Worm (Caenorhabditis elegans) whole organism, L3 larva: ENCODE results near the gene pph-6.

ENCODE experiments used
- ZK546.5 ChIP-seq: sonication (generic microtip); optimal IDR thresholded peaks from 2 replicates; lab custom pipeline; 2017; ENCODE audit warnings: missing biosample characterization, missing genetic modification characterization
- ama-1 ChIP-seq: fragments of 150-350 bp; optimal IDR thresholded peaks from 2 replicates; lab custom pipeline; 2018
- egl-27 ChIP-seq: sonication (generic microtip); optimal IDR thresholded peaks from 4 replicates; lab custom pipeline; 2017; ENCODE audit warnings: missing biosample characterization, missing genetic modification reagents, missing genetic modification characterization
- nhr-11 ChIP-seq: fragments of 150-350 bp; optimal IDR thresholded peaks from 2 replicates; lab custom pipeline; 2014; ENCODE audit warnings: missing biosample characterization, missing genetic modification characterization
- nhr-28 ChIP-seq: fragments of 150-350 bp; optimal IDR thresholded peaks from 2 replicates; lab custom pipeline; 2014; ENCODE audit warnings: missing biosample characterization, missing genetic modification characterization
- pha-4 ChIP-seq: fragments of 150-350 bp; optimal IDR thresholded peaks from 2 replicates; lab custom pipeline; 2014; ENCODE audit warnings: missing biosample characterization, missing genetic modification reagents, missing genetic modification characterization
- snpc-4 ChIP-seq: fragments of 150-350 bp; optimal IDR thresholded peaks from 2 replicates; lab custom pipeline; 2014; ENCODE audit warnings: missing biosample characterization, missing genetic modification characterization

ce11 chrIII:3476245-3476644 is 14.7 kb downstream of the pph-6 start:
- TF ChIP-seq nhr-11 (tag; lab: Kevin White, UChicago) (no peak), ZK546.5 (tag; lab: Kevin White, UChicago) (no peak), ama-1 (lab: Kevin White, UChicago) (no peak), snpc-4 (tag; lab: Kevin White, UChicago) (no peak), pha-4 (tag; lab: Kevin White, UChicago) (no peak), egl-27 (no peak), nhr-28 (tag; lab: Kevin White, UChicago) (no peak)
